Worm (Caenorhabditis elegans): ENCODE results near the gene col-164.

The col-164 gene

ce11 chrX:2079536-2079935, 13.7 kb upstream of the col-164 start, which contains the start of gene F49H12.4:
TSS of gene F49H12.4 (plus strand) at chrX:2079836.
- TF ChIP-seq dsc-1 (tag; optimal IDR thresholded peaks at IDR 0.05) (peak; percentile 17), tlp-1 (tag; optimal IDR thresholded peaks at IDR 0.05) (no peak)

- peak; percentile 28 for TF ChIP-seq nhr-47 (tag; optimal IDR thresholded peaks at IDR 0.05)
- TF ChIP-seq nhr-71 (tag; optimal IDR thresholded peaks at IDR 0.05), result peak; percentile 45
- TF ChIP-seq egl-27 (tag; optimal IDR thresholded peaks at IDR 0.05), result no peak
- TF ChIP-seq fkh-8 (tag; optimal IDR thresholded peaks at IDR 0.05), result peak; percentile 67
- no peak for TF ChIP-seq lin-35 (GFP tag; optimal IDR thresholded peaks at IDR 0.05)
- TF ChIP-seq nhr-20 (tag; optimal IDR thresholded peaks at IDR 0.05), result no peak
- peak; percentile 49 for TF ChIP-seq unc-86 (tag; optimal IDR thresholded peaks at IDR 0.05)
- TF ChIP-seq lin-14 (GFP tag; optimal IDR thresholded peaks at IDR 0.05), result peak; percentile 43
- no peak for TF ChIP-seq ceh-90 (tag; optimal IDR thresholded peaks at IDR 0.05)
- TF ChIP-seq dsc-1 (tag; optimal IDR thresholded peaks at IDR 0.05), result peak; percentile 39
Observed at ce11 chrX:2084019-2084418, 9.2 kb upstream of the col-164 start, which contains the start of gene F49H12.3. TSS of gene F49H12.3 (plus strand) at chrX:2084375.

ce11 chrX:2084988-2085387, 8.3 kb upstream of the col-164 start, which contains the start of gene F49H12.2:
TSS of gene F49H12.2 (plus strand) at chrX:2085288.
- TF ChIP-seq hlh-17 (GFP tag; optimal IDR thresholded peaks at IDR 0.05; ENCODE audit: borderline replicate concordance), result no peak
- TF ChIP-seq ceh-63 (GFP tag; optimal IDR thresholded peaks at IDR 0.05), result no peak
- no peak for TF ChIP-seq C16A3.4 (tag; optimal IDR thresholded peaks at IDR 0.05)
- TF ChIP-seq efl-1 (optimal IDR thresholded peaks at IDR 0.05), result no peak
- TF ChIP-seq efl-1 (GFP tag; optimal IDR thresholded peaks at IDR 0.05 in 1 of 2), result no peak
- no peak for TF ChIP-seq lin-15B (tag; optimal IDR thresholded peaks at IDR 0.05)
- TF ChIP-seq egl-27 (tag; optimal IDR thresholded peaks at IDR 0.05), result no peak

- TF ChIP-seq vab-15 (tag; optimal IDR thresholded peaks at IDR 0.05) (no peak), skn-1 (tag; optimal IDR thresholded peaks at IDR 0.05) (peak; percentile 62)
Observed at ce11 chrX:2085494-2085893, 7.8 kb upstream of the col-164 start.

- TF ChIP-seq nhr-85 (tag) (no peak), aly-2 (tag; optimal IDR thresholded peaks at IDR 0.05) (no peak), pax-3 (tag; optimal IDR thresholded peaks at IDR 0.05) (no peak), ces-1 (GFP tag; optimal IDR thresholded peaks at IDR 0.05) (no peak), ama-1 (optimal IDR thresholded peaks at IDR 0.05) (no peak), unc-86 (tag; optimal IDR thresholded peaks at IDR 0.05) (no peak)
Observed at ce11 chrX:2087716-2088115, 5.6 kb upstream of the col-164 start.

- TF ChIP-seq egl-27 (tag; optimal IDR thresholded peaks at IDR 0.05), result no peak
- TF ChIP-seq nhr-237 (tag; optimal IDR thresholded peaks at IDR 0.05), result no peak
- TF ChIP-seq ama-1 (optimal IDR thresholded peaks at IDR 0.05), result no peak
- peak; percentile 50 for TF ChIP-seq nhr-77 (tag; optimal IDR thresholded peaks at IDR 0.05)
- TF ChIP-seq elt-3 (tag; optimal IDR thresholded peaks at IDR 0.05), result peak in 1 of 6 experiments; percentile 56
- TF ChIP-seq lin-39 (tag; optimal IDR thresholded peaks at IDR 0.05), result no peak
- no peak for TF ChIP-seq jun-1 (tag; optimal IDR thresholded peaks at IDR 0.05)
- TF ChIP-seq aha-1 (tag; optimal IDR thresholded peaks at IDR 0.05), result no peak
- peak; percentile 64 for TF ChIP-seq C16A3.4 (tag; optimal IDR thresholded peaks at IDR 0.05)
- no peak for TF ChIP-seq hlh-17 (GFP tag; optimal IDR thresholded peaks at IDR 0.05; ENCODE audit: borderline replicate concordance)
- no peak for TF ChIP-seq dsc-1 (tag; optimal IDR thresholded peaks at IDR 0.05)
- TF ChIP-seq tlp-1 (tag; optimal IDR thresholded peaks at IDR 0.05), result no peak
- no peak for TF ChIP-seq fos-1 (tag; optimal IDR thresholded peaks at IDR 0.05)
- TF ChIP-seq elt-2 (tag; optimal IDR thresholded peaks at IDR 0.05), result no peak
- TF ChIP-seq nhr-71 (tag; optimal IDR thresholded peaks at IDR 0.05), result peak; percentile 62
- no peak for TF ChIP-seq lin-15B (tag; optimal IDR thresholded peaks at IDR 0.05)
- no peak for TF ChIP-seq nhr-76 (tag; optimal IDR thresholded peaks at IDR 0.05)
- TF ChIP-seq Y116A8C.19 (tag; optimal IDR thresholded peaks at IDR 0.05; ENCODE audit: borderline replicate concordance), result no peak
- TF ChIP-seq lin-14 (GFP tag; optimal IDR thresholded peaks at IDR 0.05), result peak; percentile 64
- peak; percentile 40 for TF ChIP-seq swsn-7 (tag; optimal IDR thresholded peaks at IDR 0.05)
- TF ChIP-seq isw-1 (GFP tag; IDR thresholded peaks at IDR 0.05), result no peak; the same call in 1 of the 2 replicates
- peak; percentile 43 for TF ChIP-seq nhr-85 (tag)
- TF ChIP-seq unc-98 (GFP tag; IDR thresholded peaks at IDR 0.05), result no peak
- no peak for TF ChIP-seq C34B4.2 (tag; optimal IDR thresholded peaks at IDR 0.05)
- TF ChIP-seq xbp-1 (tag; optimal IDR thresholded peaks at IDR 0.05), result peak; percentile 35
- no peak for TF ChIP-seq sptf-1 (tag; optimal IDR thresholded peaks at IDR 0.05)
- peak; percentile 75 to 79 (median 76) for TF ChIP-seq dpl-1 (GFP tag; optimal IDR thresholded peaks at IDR 0.05)
- peak; percentile 53 for TF ChIP-seq rnt-1 (tag; optimal IDR thresholded peaks at IDR 0.05)
- TF ChIP-seq grh-1 (GFP tag; IDR thresholded peaks at IDR 0.05), result no peak
Observed at ce11 chrX:2089434-2089833, 3.8 kb upstream of the col-164 start, which contains the start of gene lsy-2. TSS of gene lsy-2 (plus strand) at chrX:2089704.
